Worm (Caenorhabditis elegans) whole organism, midembryonic: Measurements from ENCODE around the gene C39F7.5.

Experiments used
- cog-1 ChIP-seq: sonication (generic microtip); optimal IDR thresholded peaks from 2 replicates; lab custom pipeline; 2016; ENCODE audit warnings: missing genetic modification characterization, missing compliant biosample characterization
- flt-1 ChIP-seq: fragments of 200-800 bp; sonication (Bioruptor generic); IDR thresholded peaks from 2 replicates; pipeline ENCODE4 v1.3.6; 2022; ENCODE audit warnings: missing genetic modification characterization, missing compliant biosample characterization
- klf-2 ChIP-seq: fragments of 200-800 bp; sonication (Bioruptor generic); conservative IDR thresholded peaks from 2 replicates; pipeline ENCODE4 v1.3.6; 2022; ENCODE audit warnings: missing genetic modification reagents, missing genetic modification characterization, missing compliant biosample characterization
- ztf-29 ChIP-seq: fragments of 200-800 bp; sonication (Bioruptor generic); IDR thresholded peaks from 2 replicates; pipeline ENCODE4 v1.3.6; 2022; ENCODE audit warnings: missing genetic modification reagents, missing genetic modification characterization, missing compliant biosample characterization

- no peak for TF ChIP-seq flt-1 (GFP tag; lab: Robert Waterston, UW)
- no peak for TF ChIP-seq cog-1 (tag; lab: Kevin White, UChicago)
- no peak for TF ChIP-seq klf-2 (GFP tag; lab: Robert Waterston, UW)
- TF ChIP-seq ztf-29 = no peak
Measured at ce11 chrV:1235355-1235754, 29.2 kb upstream of the C39F7.5 start, which contains the start of gene madd-2.
